Worm (Caenorhabditis elegans): ENCODE data around the gene F36D4.5.

The F36D4.5 gene

DNA sequence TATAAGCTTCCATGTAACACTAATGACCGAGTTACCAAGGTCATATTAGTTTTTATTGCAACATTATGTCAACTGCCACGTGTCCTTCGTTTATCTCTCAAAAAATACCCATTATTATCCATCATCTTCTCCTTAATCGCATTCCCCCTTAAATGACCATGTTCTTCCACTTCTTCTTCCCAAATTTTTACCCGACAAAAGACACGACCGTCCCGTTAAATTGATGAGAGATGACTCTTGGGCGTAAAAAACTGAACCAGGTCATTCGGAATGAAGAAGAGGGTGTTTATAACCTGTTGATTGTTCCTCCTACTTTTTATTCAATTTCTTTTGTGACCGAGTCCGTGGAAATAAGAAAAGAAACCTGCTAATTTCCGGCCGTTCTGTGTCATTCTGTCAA is 19.0 kb upstream of the F36D4.5 start:
- no peak for TF ChIP-seq ets-7 (tag; optimal IDR thresholded peaks at IDR 0.05)
- TF ChIP-seq F13C5.2 (tag; optimal IDR thresholded peaks at IDR 0.05) = no peak
- no peak for TF ChIP-seq pes-1 (GFP tag; IDR thresholded peaks at IDR 0.05)
- TF ChIP-seq hmbx-1 (tag; optimal IDR thresholded peaks at IDR 0.05) = no peak
- TF ChIP-seq flt-1 (GFP tag; IDR thresholded peaks at IDR 0.05) = no peak
- no peak for TF ChIP-seq sea-1 (GFP tag; conservative IDR thresholded peaks at IDR 0.05)
- no peak for TF ChIP-seq aly-1 (tag; optimal IDR thresholded peaks at IDR 0.05)
- TF ChIP-seq ceh-13 (GFP tag; optimal IDR thresholded peaks at IDR 0.05) = no peak
- no peak for TF ChIP-seq hnd-1 (tag; optimal IDR thresholded peaks at IDR 0.05)
- no peak for TF ChIP-seq scrt-1 (GFP tag; IDR thresholded peaks at IDR 0.05)
- no peak for TF ChIP-seq tbx-37 (GFP tag; conservative IDR thresholded peaks at IDR 0.05)
- TF ChIP-seq B0310.2 (tag; optimal IDR thresholded peaks at IDR 0.05) = no peak

DNA sequence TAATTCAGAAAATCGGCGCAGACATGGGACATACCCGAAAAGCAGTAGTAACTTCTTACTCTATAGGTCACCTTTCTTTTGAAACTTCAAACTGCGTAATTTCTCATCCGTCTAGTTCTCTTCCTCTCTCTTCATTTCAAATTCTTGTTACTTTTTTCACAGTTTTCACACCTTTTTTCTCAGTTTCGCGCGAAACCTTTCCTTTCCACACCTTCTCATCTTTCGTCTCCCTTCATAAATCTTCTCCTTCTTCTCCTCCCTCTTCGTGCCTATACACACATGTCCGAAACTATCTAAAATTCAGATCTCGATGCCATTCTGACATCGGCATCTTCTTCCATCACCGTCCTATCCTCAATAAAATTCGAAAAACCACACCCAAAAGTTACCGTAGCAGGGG is 18.1 kb upstream of the F36D4.5 start, which contains the start of gene wdr-62:
Gene wdr-62 (plus strand): TSS at position 301 of the 400 bp plus-strand sequence.
- TF ChIP-seq hnd-1 (tag; optimal IDR thresholded peaks at IDR 0.05) (no peak), tra-4 (tag; optimal IDR thresholded peaks at IDR 0.05) (no peak), hmbx-1 (tag; optimal IDR thresholded peaks at IDR 0.05) (no peak), tbx-37 (GFP tag; conservative IDR thresholded peaks at IDR 0.05) (no peak), F13C5.2 (tag; optimal IDR thresholded peaks at IDR 0.05) (no peak), sea-1 (GFP tag; conservative IDR thresholded peaks at IDR 0.05) (no peak), B0310.2 (tag; optimal IDR thresholded peaks at IDR 0.05) (no peak), hmg-4 (GFP tag; optimal IDR thresholded peaks at IDR 0.05) (no peak), scrt-1 (GFP tag; IDR thresholded peaks at IDR 0.05) (no peak), ceh-36 (tag; optimal IDR thresholded peaks at IDR 0.05) (no peak), pes-1 (GFP tag; IDR thresholded peaks at IDR 0.05) (no peak), ama-1 (optimal IDR thresholded peaks at IDR 0.05) (no peak), ets-7 (tag; optimal IDR thresholded peaks at IDR 0.05) (no peak), aly-1 (tag; optimal IDR thresholded peaks at IDR 0.05) (no peak), ceh-13 (GFP tag; optimal IDR thresholded peaks at IDR 0.05) (no peak), flt-1 (GFP tag; IDR thresholded peaks at IDR 0.05) (no peak), tbx-11 (GFP tag; IDR thresholded peaks at IDR 0.05) (no peak)

DNA sequence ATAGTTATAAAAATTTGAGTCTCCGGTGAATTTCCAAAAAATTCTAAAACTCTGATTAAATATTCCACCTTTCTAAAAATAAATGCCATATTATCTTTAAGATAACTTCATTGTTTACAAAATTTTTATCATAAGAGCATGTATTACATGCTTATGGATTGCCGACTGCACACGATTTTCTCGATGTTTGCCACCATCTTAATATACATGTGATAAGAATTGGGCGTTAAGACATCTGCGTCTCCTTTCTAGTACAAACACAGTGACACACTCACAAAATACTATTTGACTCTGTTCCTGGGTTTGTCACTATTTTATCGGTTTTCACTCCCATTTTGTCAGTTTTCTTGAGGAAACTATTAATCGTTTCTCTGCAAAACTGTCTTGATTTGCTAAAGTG is 17.5 kb upstream of the F36D4.5 start:
- TF ChIP-seq B0310.2 (tag; optimal IDR thresholded peaks at IDR 0.05) (no peak), ceh-13 (GFP tag; optimal IDR thresholded peaks at IDR 0.05) (no peak), tra-4 (tag; optimal IDR thresholded peaks at IDR 0.05) (no peak), tbx-37 (GFP tag; conservative IDR thresholded peaks at IDR 0.05) (no peak), hnd-1 (tag; optimal IDR thresholded peaks at IDR 0.05) (no peak), hmbx-1 (tag; optimal IDR thresholded peaks at IDR 0.05) (no peak), hmg-4 (GFP tag; optimal IDR thresholded peaks at IDR 0.05) (no peak), ceh-36 (tag; optimal IDR thresholded peaks at IDR 0.05) (no peak), ama-1 (optimal IDR thresholded peaks at IDR 0.05) (no peak), flt-1 (GFP tag; IDR thresholded peaks at IDR 0.05) (no peak), scrt-1 (GFP tag; IDR thresholded peaks at IDR 0.05) (no peak)

- no peak for TF ChIP-seq ama-1 (optimal IDR thresholded peaks at IDR 0.05)
- TF ChIP-seq hnd-1 (tag; optimal IDR thresholded peaks at IDR 0.05) = no peak
- TF ChIP-seq pes-1 (GFP tag; IDR thresholded peaks at IDR 0.05) = no peak
- TF ChIP-seq ceh-36 (tag; optimal IDR thresholded peaks at IDR 0.05) = no peak
- TF ChIP-seq scrt-1 (GFP tag; IDR thresholded peaks at IDR 0.05) = no peak
- TF ChIP-seq tbx-37 (GFP tag; conservative IDR thresholded peaks at IDR 0.05) = no peak
- no peak for TF ChIP-seq hmg-4 (GFP tag; optimal IDR thresholded peaks at IDR 0.05)
- TF ChIP-seq flt-1 (GFP tag; IDR thresholded peaks at IDR 0.05) = no peak
- no peak for TF ChIP-seq ceh-13 (GFP tag; optimal IDR thresholded peaks at IDR 0.05)
- no peak for TF ChIP-seq hmbx-1 (tag; optimal IDR thresholded peaks at IDR 0.05)
- TF ChIP-seq sea-1 (GFP tag; conservative IDR thresholded peaks at IDR 0.05) = no peak
- no peak for TF ChIP-seq ets-7 (tag; optimal IDR thresholded peaks at IDR 0.05)
- no peak for TF ChIP-seq aly-1 (tag; optimal IDR thresholded peaks at IDR 0.05)
- TF ChIP-seq tra-4 (tag; optimal IDR thresholded peaks at IDR 0.05) = no peak
- no peak for TF ChIP-seq B0310.2 (tag; optimal IDR thresholded peaks at IDR 0.05)
- no peak for TF ChIP-seq tbx-11 (GFP tag; IDR thresholded peaks at IDR 0.05)
- TF ChIP-seq F13C5.2 (tag; optimal IDR thresholded peaks at IDR 0.05) = no peak
These were observed 16.9 kb upstream of the F36D4.5 start for ce11 chrV:9442471-9442870.

DNA sequence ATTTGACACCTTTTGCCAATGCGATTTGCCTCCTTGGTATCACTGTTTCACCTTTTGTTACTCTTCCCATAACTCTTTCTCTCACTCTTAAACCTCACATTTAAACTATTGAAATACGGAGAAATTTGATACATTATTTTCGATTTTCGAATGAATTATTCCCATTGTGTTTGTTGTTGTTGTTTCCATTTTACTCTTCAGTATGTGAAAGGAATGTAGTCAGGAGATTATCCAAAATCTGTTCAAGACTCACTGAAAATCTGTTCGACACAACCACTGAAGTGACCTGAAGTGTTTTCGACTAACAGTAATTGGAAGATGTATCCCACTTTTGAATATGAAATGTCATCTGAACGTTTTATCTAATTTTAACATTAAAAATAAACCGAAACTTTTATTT is 15.4 kb upstream of the F36D4.5 start:
- no peak for TF ChIP-seq hmbx-1 (tag; optimal IDR thresholded peaks at IDR 0.05)
- TF ChIP-seq scrt-1 (GFP tag; IDR thresholded peaks at IDR 0.05) = no peak
- TF ChIP-seq ets-7 (tag; optimal IDR thresholded peaks at IDR 0.05) = no peak
- TF ChIP-seq tbx-37 (GFP tag; conservative IDR thresholded peaks at IDR 0.05) = no peak
- no peak for TF ChIP-seq tra-4 (tag; optimal IDR thresholded peaks at IDR 0.05)
- no peak for TF ChIP-seq pes-1 (GFP tag; IDR thresholded peaks at IDR 0.05)
- no peak for TF ChIP-seq hnd-1 (tag; optimal IDR thresholded peaks at IDR 0.05)
- TF ChIP-seq B0310.2 (tag; optimal IDR thresholded peaks at IDR 0.05) = no peak
- no peak for TF ChIP-seq sea-1 (GFP tag; conservative IDR thresholded peaks at IDR 0.05)
- no peak for TF ChIP-seq flt-1 (GFP tag; IDR thresholded peaks at IDR 0.05)
- no peak for TF ChIP-seq ceh-13 (GFP tag; optimal IDR thresholded peaks at IDR 0.05)

DNA sequence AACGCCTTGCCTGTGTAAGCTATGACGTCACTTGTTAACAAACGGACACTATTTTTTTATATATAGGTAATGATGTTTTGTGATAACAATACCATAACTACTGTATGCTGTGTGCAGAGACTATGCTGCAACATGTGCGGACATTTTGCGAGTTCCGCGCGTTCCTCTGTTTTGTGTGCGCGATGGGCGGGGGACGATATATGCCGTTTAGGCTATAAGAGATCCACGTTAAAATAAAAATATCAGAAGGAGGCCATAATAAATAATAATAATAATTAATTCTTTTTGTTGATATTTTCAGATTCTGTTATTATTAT is 14.3 kb upstream of the F36D4.5 start:
- TF ChIP-seq B0310.2 (tag; optimal IDR thresholded peaks at IDR 0.05) (no peak), ets-7 (tag; optimal IDR thresholded peaks at IDR 0.05) (no peak), flt-1 (GFP tag; IDR thresholded peaks at IDR 0.05) (no peak), hnd-1 (tag; optimal IDR thresholded peaks at IDR 0.05) (no peak), hmbx-1 (tag; optimal IDR thresholded peaks at IDR 0.05) (no peak), aly-1 (tag; optimal IDR thresholded peaks at IDR 0.05) (no peak), pes-1 (GFP tag; IDR thresholded peaks at IDR 0.05) (no peak), tra-4 (tag; optimal IDR thresholded peaks at IDR 0.05) (no peak), F13C5.2 (tag; optimal IDR thresholded peaks at IDR 0.05) (no peak), ceh-36 (tag; optimal IDR thresholded peaks at IDR 0.05) (no peak), scrt-1 (GFP tag; IDR thresholded peaks at IDR 0.05) (no peak)

DNA sequence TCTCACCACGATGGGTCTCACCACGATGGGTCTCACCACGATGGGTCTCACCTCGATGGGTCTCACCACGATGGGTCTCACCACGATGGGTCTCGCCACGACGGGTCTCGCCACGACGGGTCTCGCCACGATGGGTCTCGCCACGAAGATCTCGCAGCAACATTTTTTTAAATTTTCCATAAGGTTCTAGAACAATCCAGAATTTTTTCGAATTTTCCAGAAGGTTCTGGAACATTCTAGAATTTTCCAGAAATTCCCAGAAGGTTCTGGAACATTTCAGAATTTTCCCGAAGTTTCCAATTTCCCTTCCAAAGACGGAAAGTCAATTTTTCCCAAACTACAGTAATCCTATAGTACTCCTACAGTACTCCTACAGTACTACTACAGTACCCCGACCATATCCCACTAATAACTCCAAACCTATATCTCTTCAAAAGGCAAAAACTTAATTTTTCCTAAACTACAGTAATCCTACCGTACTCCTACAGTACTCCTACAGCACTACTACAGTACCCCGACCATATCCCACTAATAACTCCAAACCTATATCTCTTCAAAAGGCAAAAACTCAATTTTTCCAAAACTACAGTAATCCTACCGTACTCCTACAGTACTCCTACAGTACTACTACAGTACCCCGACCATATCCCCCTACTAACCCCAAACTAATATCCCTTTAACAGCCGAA is 13.8 kb upstream of the F36D4.5 start, which contains the start of gene Y54B9A.1:
Gene Y54B9A.1 (minus strand): TSS at position 235 of the 688 bp plus-strand sequence.
- 0 out of 2 replicates have a peak, but pooled peaks have one; percentile 42 for TF ChIP-seq tbx-11 (GFP tag; IDR thresholded peaks at IDR 0.05)

Data from whole organism, early embryonic.